Worm (Caenorhabditis elegans): Measurements from ENCODE around the gene rol-1.
"Not testable (repeated sequence)": the region's sequence is repeated elsewhere in the genome, so short reads cannot be mapped to it uniquely, and the experiment has no call there.

rol-1 gene

DNA sequence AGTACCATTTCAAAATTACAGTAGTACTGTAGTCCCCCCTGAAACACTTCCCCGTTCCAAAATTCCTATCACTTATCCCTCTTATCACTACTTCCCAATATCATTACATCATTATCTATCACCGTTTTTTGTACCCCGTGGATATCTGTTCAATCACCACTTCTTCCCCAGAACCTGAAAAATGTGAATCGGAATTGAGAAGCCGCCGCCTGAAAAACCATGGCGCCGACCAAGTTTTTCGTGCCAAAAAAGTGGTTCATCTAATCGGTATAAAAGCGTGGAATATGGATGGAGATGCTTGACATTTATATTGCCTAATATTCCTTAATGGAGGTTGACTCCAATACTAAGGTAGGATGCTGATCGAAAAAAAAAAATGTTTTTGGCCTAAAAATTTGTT is at the start of gene rol-1:
TSS of gene rol-1 (plus strand) at position 301 of the 400 bp plus-strand sequence.
- TF ChIP-seq dao-5 (tag; optimal IDR thresholded peaks at IDR 0.05) (no peak), him-1 (tag; optimal IDR thresholded peaks at IDR 0.05) (no peak), W03F9.2 (tag; optimal IDR thresholded peaks at IDR 0.05) (no peak)

ce11 chrII:12130393-12130792 is 42.0 kb upstream of the rol-1 start:
- TF ChIP-seq W03F9.2 (tag; optimal IDR thresholded peaks at IDR 0.05) (no peak), dao-5 (tag; optimal IDR thresholded peaks at IDR 0.05) (no peak)

- TF ChIP-seq dao-5 (tag; optimal IDR thresholded peaks at IDR 0.05) (no peak), W03F9.2 (tag; optimal IDR thresholded peaks at IDR 0.05) (no peak), him-1 (tag; optimal IDR thresholded peaks at IDR 0.05) (no peak)
Measured at ce11 chrII:12130868-12131267, 41.5 kb upstream of the rol-1 start, which contains the start of gene set-24. set-24 (minus strand) TSS chrII:12130968.

DNA sequence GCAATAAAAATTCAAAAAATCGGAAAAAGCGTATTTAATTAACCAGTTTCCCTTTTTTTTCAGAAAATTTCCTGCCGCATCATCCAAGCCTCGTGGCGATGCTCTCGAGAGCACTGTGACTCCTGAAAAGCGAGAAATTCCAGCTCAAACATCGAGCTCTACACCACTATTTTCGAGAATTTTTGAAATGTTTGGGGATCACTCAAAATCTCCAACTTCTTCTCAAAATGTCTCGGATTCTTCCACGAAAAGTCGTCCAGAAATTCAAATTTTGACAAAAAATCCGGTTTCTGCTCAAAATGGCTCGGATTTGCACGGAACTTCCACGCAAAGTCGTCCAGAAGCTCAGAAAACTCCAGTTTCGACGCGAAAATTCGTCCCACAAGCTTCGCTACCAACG is 34.4 kb upstream of the rol-1 start:
- TF ChIP-seq dao-5 (tag; optimal IDR thresholded peaks at IDR 0.05), result no peak
- no peak for TF ChIP-seq W03F9.2 (tag; optimal IDR thresholded peaks at IDR 0.05)
- no peak for TF ChIP-seq him-1 (tag; optimal IDR thresholded peaks at IDR 0.05)

DNA sequence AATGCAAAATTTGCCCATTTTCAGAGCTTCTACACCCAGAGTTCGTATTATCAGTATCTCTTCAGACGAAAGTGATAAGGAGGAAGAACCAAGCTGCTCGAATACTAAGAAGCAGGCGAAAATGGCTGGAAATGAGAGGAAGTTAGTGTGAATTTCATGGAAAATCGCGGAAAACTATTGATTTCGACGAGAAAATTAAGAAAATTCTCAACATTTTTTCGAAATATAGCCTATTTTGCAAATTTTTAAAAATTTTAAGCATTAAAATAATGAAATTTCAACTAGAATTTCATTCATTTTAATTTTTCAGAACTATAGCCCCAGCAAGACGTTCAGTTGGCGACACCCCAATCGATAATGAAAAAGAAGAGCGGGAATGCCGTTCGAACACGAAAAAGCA is 28.8 kb upstream of the rol-1 start:
- TF ChIP-seq dao-5 (tag; optimal IDR thresholded peaks at IDR 0.05), result no peak
- no peak for TF ChIP-seq W03F9.2 (tag; optimal IDR thresholded peaks at IDR 0.05)
- TF ChIP-seq him-1 (tag; optimal IDR thresholded peaks at IDR 0.05), result no peak

DNA sequence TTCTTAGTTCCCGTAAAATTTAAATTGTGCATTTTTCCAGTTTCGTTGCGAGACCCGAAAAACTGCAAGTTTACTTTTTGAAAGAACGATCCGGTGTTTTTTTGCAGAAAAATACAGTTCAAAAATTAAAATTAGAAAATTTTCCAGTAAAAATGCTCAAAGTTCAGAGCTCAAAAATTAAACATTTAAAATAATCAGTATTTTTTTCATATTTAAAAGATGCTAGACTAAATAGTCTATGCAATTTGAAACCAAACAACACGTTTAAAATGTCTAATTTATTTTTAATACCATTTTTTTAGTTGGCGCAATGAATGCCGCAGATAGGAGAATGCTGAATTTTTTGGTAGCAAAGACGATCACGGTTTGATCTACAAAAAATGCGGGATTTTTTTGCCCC is 25.0 kb upstream of the rol-1 start, which contains the start of gene Y57A10A.2:
TSS of gene Y57A10A.2 (plus strand) at position 301 of the 400 bp plus-strand sequence.
- TF ChIP-seq dao-5 (tag; optimal IDR thresholded peaks at IDR 0.05), result no peak
- no peak for TF ChIP-seq W03F9.2 (tag; optimal IDR thresholded peaks at IDR 0.05)
- no peak for TF ChIP-seq him-1 (tag; optimal IDR thresholded peaks at IDR 0.05)

- TF ChIP-seq him-1 (tag; optimal IDR thresholded peaks at IDR 0.05), result no peak
- TF ChIP-seq dao-5 (tag; optimal IDR thresholded peaks at IDR 0.05), result no peak
- TF ChIP-seq W03F9.2 (tag; optimal IDR thresholded peaks at IDR 0.05), result no peak
Measured at ce11 chrII:12150227-12150626, 22.1 kb upstream of the rol-1 start.

DNA sequence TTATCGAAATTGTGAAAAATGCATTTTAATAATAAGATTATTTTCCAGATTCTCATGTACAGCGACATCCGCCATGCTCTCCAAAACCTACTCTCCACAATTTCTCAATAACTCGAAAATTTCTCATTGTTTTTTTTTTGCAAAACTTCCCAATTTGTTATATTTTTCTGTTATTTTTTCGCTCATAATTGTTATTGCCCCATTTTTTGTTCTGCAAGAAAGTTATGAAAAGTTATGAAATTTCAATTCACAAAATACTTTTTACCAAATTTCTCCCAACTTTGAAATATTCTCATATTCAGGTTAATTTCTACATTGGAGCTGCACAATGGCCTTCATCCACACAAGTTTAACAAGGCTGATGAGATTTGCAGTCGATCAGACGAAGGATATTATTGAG is 20.7 kb upstream of the rol-1 start, which contains the start of gene Y57A10A.4:
TSS of gene Y57A10A.4 (plus strand) at position 301 of the 400 bp plus-strand sequence.
- not testable (repeated sequence) for TF ChIP-seq dao-5, him-1, W03F9.2 (tag; optimal IDR thresholded peaks at IDR 0.05)

- TF ChIP-seq him-1, W03F9.2, dao-5 (tag; optimal IDR thresholded peaks at IDR 0.05): not testable (repeated sequence)
Measured at ce11 chrII:12154186-12154585, 18.2 kb upstream of the rol-1 start, which contains the start of gene Y57A10A.5. Y57A10A.5 (plus strand) TSS chrII:12154486.

- TF ChIP-seq him-1 (tag; optimal IDR thresholded peaks at IDR 0.05) (no peak), W03F9.2 (tag; optimal IDR thresholded peaks at IDR 0.05) (no peak), dao-5 (tag; optimal IDR thresholded peaks at IDR 0.05) (no peak)
Measured at ce11 chrII:12162997-12163396, 9.4 kb upstream of the rol-1 start.

- TF ChIP-seq dao-5, W03F9.2, him-1 (tag; optimal IDR thresholded peaks at IDR 0.05): not testable (repeated sequence)
Measured at ce11 chrII:12164539-12164938, 7.8 kb upstream of the rol-1 start, which contains the start of gene Y57A10A.8. Y57A10A.8 (plus strand) TSS chrII:12164839.

- TF ChIP-seq dao-5 (tag; optimal IDR thresholded peaks at IDR 0.05), result no peak
- no peak for TF ChIP-seq W03F9.2 (tag; optimal IDR thresholded peaks at IDR 0.05)
- no peak for TF ChIP-seq him-1 (tag; optimal IDR thresholded peaks at IDR 0.05)
Measured at ce11 chrII:12169487-12170128, 2.8 kb upstream of the rol-1 start.

ce11 chrII:12175398-12175797 is 3.0 kb downstream of the rol-1 start:
- TF ChIP-seq W03F9.2 (tag; optimal IDR thresholded peaks at IDR 0.05) (no peak), dao-5 (tag; optimal IDR thresholded peaks at IDR 0.05) (no peak), him-1 (tag; optimal IDR thresholded peaks at IDR 0.05) (no peak)

DNA sequence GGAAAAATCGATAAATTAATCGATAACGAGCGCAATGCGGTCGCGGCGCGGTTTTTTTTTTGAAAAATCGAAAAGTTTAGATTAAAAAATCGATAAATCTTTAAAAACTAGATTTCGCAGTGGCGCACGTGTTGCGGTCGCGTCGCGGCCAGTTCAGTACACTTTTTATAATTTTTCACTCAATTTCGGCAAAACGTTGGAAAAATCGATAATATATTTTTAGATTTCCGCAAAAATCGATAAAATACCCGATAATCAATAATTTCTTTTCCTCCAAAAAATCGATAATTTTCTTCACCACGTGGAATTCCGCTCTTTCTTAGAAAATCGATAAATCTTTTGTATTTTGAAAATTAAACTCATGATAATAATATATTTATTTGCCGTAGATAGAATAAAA is 4.1 kb downstream of the rol-1 start:
- no peak for TF ChIP-seq him-1 (tag; optimal IDR thresholded peaks at IDR 0.05)
- TF ChIP-seq dao-5 (tag; optimal IDR thresholded peaks at IDR 0.05), result no peak
- TF ChIP-seq W03F9.2 (tag; optimal IDR thresholded peaks at IDR 0.05), result no peak

ce11 chrII:12184857-12185256 is 12.5 kb downstream of the rol-1 start, which contains the start of gene Y57A10A.13:
Y57A10A.13 (minus strand) TSS chrII:12184902.
- TF ChIP-seq W03F9.2 (tag; optimal IDR thresholded peaks at IDR 0.05) (no peak), him-1 (tag; optimal IDR thresholded peaks at IDR 0.05) (no peak), dao-5 (tag; optimal IDR thresholded peaks at IDR 0.05) (no peak)

Data from whole organism, L4/young adult.